Fruit fly (Drosophila melanogaster): ENCODE results near the gene Rift.
A peak's percentile ranks its signal among the peaks of the same experiment; 100 is the strongest.

The Rift gene

DNA sequence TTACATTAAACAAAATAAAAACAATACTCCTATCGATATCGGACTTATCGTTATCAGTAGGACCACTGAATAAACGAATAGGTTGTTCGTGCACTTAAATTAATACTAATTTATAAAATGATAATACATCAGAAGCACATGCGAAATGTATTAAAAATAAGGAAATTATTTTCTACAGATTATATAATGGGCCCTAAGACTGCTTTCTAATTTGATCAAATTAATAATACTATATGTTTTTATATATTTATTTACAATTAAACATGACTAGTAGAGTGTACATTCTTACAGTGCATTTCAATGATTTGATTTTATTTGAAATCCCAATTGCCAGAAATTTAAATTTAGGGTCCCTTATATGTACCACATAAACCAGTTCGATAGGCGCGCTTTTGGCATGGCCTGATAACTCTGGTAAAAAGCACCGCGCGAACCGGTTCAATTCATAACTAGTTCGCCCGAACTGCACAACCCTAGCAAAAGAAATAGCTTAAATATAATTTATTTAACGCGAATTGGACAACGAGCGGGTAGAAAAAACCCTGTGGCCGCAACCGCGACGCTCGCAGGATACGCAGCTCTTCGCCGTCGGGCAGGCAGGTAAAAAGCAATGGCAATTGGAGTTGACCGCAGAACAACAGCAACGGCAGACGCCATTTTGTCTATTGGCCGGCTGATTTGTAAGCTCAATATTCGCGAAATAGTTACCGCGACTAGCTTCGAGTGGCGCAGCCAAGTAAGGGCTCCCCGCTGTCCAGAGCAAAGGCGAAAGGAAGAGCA is 33.2 kb downstream of the Rift start, which contains the start of the genes CG2126 and faf:
Gene CG2126, minus strand, starts transcription at position 70 of the 780 bp plus-strand sequence.
Gene faf, plus strand, starts transcription at position 438 of the 780 bp plus-strand sequence.
- TF ChIP-seq CG17801 (GFP tag; optimal IDR thresholded peaks at IDR 0.05; ENCODE audit: partially characterized antibody): peak; percentile 75

DNA sequence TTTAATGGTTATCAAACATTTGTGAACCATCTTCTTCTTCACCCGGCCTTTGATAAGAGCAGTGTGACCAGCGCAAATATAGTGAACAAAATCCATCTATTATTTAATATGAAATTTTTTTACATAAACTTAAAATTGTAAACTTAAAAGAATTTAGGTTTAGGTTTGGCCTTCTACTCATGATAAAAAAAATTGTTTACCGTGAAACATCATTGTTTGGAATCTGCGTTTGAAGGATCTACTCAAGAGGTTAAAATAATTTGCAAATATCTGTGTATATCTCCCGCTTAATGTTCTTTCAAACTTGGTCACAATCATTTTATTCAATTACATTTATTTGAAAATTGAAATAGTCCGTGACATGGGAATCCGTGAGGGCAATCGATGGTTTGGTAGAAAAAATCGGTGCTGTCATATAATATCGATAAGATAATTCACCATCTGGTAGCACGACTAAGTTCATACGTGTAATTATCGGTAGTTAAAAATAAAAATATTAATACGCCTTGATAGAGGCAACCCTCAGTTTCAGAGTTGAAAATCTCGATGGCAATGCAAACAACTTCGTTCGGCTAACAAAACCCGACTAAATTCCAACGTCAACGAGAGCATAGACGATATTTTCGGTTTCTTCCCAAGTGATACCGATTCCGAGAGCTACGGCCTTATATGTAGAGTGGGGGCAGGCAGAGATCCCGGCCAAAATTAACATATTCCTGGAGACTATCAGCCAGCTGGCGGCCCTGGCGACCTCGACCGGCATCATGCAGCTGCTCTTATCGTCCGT is 38.0 kb downstream of the Rift start, which contains the start of the genes betaGlu and sip3:
Gene betaGlu, minus strand, starts transcription at position 59 of the 787 bp plus-strand sequence.
Gene sip3, plus strand, starts transcription at position 430 of the 787 bp plus-strand sequence.
- TF ChIP-seq CG17801 (GFP tag; optimal IDR thresholded peaks at IDR 0.05; ENCODE audit: partially characterized antibody): peak; percentile 6

DNA sequence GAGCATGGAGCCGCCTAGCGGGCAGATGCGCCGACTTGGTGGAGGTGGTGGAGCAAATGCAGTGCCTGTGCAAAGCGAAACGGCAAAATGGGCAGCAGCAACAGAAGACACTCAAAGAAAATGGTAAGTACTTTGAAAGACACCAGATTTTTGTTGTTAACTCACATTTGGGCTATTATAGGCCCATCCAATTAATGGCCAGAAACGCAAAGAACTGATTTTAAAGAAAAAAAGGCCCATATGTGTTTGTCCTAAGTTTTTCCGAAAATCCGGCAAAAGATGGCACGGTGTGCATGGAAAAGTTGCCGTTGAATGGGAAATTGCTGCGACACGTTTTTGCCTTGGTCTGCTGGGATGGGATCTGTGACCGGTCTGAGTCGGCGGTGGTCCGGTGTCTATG is 41.8 kb downstream of the Rift start:
- no peak for TF ChIP-seq CG17801 (GFP tag; optimal IDR thresholded peaks at IDR 0.05; ENCODE audit: partially characterized antibody)

- no peak for TF ChIP-seq CG17801 (GFP tag; optimal IDR thresholded peaks at IDR 0.05; ENCODE audit: partially characterized antibody)
Observed at dm6 chr3R:31767528-31767927, 42.5 kb downstream of the Rift start.

DNA sequence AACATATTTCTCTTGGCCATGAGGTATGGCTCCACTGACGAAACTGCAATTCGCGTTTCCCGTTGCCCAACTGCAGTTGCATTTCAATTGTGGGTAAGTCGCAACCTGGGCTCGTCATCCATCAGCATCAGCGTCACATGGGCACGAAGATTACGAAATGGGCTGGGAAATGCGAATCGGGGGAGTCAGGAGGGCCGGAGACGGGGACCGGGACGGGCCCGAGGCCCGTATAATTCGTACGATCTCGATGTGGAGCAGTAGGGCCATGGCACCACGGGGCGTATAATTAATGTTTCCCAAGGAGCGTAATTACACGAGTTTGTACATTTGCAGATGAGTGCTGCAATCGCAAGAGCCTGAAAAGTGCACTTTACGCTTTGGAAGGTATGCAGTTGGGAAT is 44.8 kb downstream of the Rift start:
- no peak for TF ChIP-seq CG17801 (GFP tag; optimal IDR thresholded peaks at IDR 0.05; ENCODE audit: partially characterized antibody)

DNA sequence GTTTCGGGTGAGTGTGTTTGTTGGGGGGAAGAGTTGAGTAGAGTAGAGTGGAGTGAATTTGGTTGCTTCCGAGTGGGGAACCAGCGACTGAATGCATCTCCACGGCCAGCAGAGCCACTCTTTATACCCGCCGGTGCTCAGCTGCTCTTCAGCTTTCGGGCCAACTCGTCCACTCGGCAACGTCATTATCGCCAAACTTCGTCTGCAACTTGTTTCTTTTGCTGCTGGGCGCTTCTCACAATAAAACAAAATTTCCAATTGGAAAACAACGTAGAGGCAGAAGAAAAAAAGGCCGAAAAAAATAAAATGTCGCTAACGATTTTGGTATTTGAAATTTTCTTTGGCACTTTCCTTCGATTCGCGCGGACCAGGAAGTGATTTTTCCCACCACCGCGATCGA is 45.3 kb downstream of the Rift start, which contains the start of gene CG2150:
Gene CG2150, minus strand, starts transcription at position 101 of the 400 bp plus-strand sequence.
- TF ChIP-seq CG17801 (GFP tag; optimal IDR thresholded peaks at IDR 0.05; ENCODE audit: partially characterized antibody): no peak

DNA sequence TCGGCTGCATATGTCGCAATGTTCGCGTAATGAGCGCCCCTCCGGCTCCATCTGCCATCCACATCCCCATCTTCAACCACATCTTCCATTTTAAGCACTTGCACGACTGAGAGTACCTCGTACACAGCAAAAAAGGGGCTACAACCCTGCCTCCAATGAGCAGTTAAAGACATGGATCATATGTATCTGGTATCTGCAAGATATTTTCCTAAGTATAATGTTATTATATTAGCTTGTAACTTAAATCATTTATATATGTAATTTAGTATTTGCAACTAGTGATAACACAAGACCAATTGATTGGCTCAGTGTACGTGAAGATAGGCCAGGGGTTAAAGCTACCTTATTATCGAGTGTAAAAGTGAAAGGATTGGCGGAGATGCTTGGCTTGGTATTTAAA is 47.3 kb downstream of the Rift start:
- no peak for TF ChIP-seq CG17801 (GFP tag; optimal IDR thresholded peaks at IDR 0.05; ENCODE audit: partially characterized antibody)

DNA sequence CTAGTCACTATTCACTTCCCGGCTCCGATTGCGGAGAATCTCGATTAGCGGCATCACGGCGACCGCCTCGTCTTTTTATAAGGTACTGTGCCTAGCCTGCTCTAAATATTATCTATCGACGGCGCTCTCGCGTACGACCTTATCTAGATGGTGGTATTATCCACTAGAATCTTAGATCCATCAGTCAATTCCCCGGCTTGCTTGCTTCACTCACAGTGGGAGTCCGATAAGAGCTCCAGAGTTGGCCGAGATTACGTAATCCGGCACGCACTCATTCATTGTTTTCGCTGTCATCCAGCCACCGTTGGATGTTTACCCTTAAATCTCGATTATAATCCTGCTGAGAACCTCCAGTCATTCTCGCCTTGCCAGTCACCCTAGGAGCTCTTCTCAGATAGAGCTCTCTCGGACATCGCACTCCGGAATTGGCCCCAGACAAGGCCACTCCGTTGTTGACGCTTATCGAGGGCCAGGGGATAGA is 48.4 kb downstream of the Rift start, which contains the start of gene Smvt:
Gene Smvt, minus strand, starts transcription at position 51 of the 481 bp plus-strand sequence.
- TF ChIP-seq CG17801 (GFP tag; optimal IDR thresholded peaks at IDR 0.05; ENCODE audit: partially characterized antibody): no peak

DNA sequence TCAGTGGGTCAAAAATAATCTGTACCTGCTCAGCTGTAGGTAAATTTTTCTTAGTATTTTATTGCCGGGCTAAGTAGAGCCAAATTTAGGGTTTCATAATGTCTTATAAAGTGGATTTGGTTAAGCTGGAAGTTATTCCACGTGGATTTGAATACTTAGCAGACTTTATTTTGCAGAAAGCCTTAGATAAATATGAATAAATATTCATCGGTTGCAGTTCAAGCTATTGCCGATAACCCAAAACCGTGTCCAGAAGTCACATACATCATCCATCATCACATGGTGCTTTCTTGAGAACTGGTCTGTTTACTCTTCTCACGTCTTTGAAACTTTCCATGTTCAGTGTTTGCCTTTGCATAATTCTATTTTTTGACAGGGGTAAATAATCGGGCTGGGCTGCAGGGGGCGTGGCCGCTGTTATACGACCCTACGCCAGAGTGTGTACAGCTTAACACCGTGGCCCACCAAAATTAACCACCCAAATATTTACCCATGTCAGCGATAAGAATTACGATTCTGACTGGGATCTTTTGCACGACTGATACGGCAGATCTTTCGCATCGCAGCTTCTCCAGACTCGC is 51.3 kb downstream of the Rift start, which contains the start of gene CG2187:
Gene CG2187, minus strand, starts transcription at position 51 of the 581 bp plus-strand sequence.
- TF ChIP-seq CG17801 (GFP tag; optimal IDR thresholded peaks at IDR 0.05; ENCODE audit: partially characterized antibody): no peak
